Worm (Caenorhabditis elegans) whole organism, early embryonic: ENCODE measurements around the gene Y116F11A.6.
A peak's percentile ranks its signal among the peaks of the same experiment; 100 is the strongest.

Source experiments
- B0310.2 ChIP-seq: sonication (generic microtip); optimal IDR thresholded peaks from 2 replicates; lab custom pipeline; 2016; ENCODE audit warnings: mild to moderate bottlenecking, missing genetic modification characterization, missing compliant biosample characterization
- F13C5.2 ChIP-seq: sonication (generic microtip); optimal IDR thresholded peaks from 2 replicates; lab custom pipeline; 2017; ENCODE audit warnings: mild to moderate bottlenecking, missing genetic modification characterization, inconsistent platforms, missing compliant biosample characterization
- aly-1 ChIP-seq: sonication (generic microtip); optimal IDR thresholded peaks from 2 replicates; lab custom pipeline; 2016; ENCODE audit warnings: missing genetic modification characterization, missing compliant biosample characterization
- ama-1 ChIP-seq: fragments of 150-350 bp; optimal IDR thresholded peaks from 2 replicates; lab custom pipeline; 2014
- ceh-13 ChIP-seq: fragments of 200-800 bp; sonication (Bioruptor generic); optimal IDR thresholded peaks from 2 replicates; lab custom pipeline; 2018; ENCODE audit warnings: mild to moderate bottlenecking, missing genetic modification characterization, missing compliant biosample characterization
- ceh-36 ChIP-seq: sonication (generic microtip); optimal IDR thresholded peaks from 2 replicates; lab custom pipeline; 2016; ENCODE audit warnings: missing genetic modification characterization, inconsistent platforms, missing compliant biosample characterization
- ets-7 ChIP-seq: sonication (generic microtip); optimal IDR thresholded peaks from 2 replicates; lab custom pipeline; 2016; ENCODE audit warnings: missing genotype, missing genetic modification characterization, missing compliant biosample characterization
- flt-1 ChIP-seq: fragments of 200-800 bp; sonication (Bioruptor generic); IDR thresholded peaks from 2 replicates; pipeline ENCODE4 v1.3.6; 2022; ENCODE audit warnings: missing genetic modification characterization, missing compliant biosample characterization
- hmbx-1 ChIP-seq: sonication (generic microtip); optimal IDR thresholded peaks from 2 replicates; lab custom pipeline; 2016; ENCODE audit warnings: mild to moderate bottlenecking, missing genetic modification characterization, missing compliant biosample characterization
- hmg-4 ChIP-seq: fragments of 200-800 bp; sonication (Bioruptor generic); optimal IDR thresholded peaks from 2 replicates; lab custom pipeline; 2018; ENCODE audit warnings: mild to moderate bottlenecking, missing genetic modification characterization, missing compliant biosample characterization
- hnd-1 ChIP-seq: sonication (generic microtip); optimal IDR thresholded peaks from 2 replicates; lab custom pipeline; 2016; ENCODE audit warnings: missing genetic modification characterization, missing compliant biosample characterization
- pes-1 ChIP-seq: fragments of 200-800 bp; sonication (Bioruptor generic); IDR thresholded peaks from 2 replicates; pipeline ENCODE4 v1.3.6; 2022; ENCODE audit warnings: missing genetic modification reagents, missing genetic modification characterization, missing compliant biosample characterization
- scrt-1 ChIP-seq: fragments of 200-800 bp; sonication (Bioruptor generic); IDR thresholded peaks from 2 replicates; pipeline ENCODE4 v1.3.6; 2022; ENCODE audit warnings: missing genetic modification characterization, missing compliant biosample characterization
- sea-1 ChIP-seq: fragments of 200-800 bp; sonication (Bioruptor generic); conservative IDR thresholded peaks from 2 replicates; pipeline ENCODE4 v1.3.6; 2022; ENCODE audit warnings: missing genetic modification characterization, missing compliant biosample characterization
- tbx-11 ChIP-seq: fragments of 200-800 bp; sonication (Bioruptor generic); IDR thresholded peaks from 2 replicates; pipeline ENCODE4 v1.3.6; 2022; ENCODE audit warnings: missing genetic modification characterization, missing compliant biosample characterization
- tbx-37 ChIP-seq: fragments of 200-800 bp; sonication (Bioruptor generic); conservative IDR thresholded peaks from 2 replicates; pipeline ENCODE4 v1.3.6; 2022; ENCODE audit warnings: missing genetic modification reagents, missing genetic modification characterization, missing compliant biosample characterization
- tra-4 ChIP-seq: sonication (generic microtip); optimal IDR thresholded peaks from 2 replicates; lab custom pipeline; 2017; ENCODE audit warnings: missing genetic modification characterization, missing compliant biosample characterization

Y116F11A.6 gene

DNA sequence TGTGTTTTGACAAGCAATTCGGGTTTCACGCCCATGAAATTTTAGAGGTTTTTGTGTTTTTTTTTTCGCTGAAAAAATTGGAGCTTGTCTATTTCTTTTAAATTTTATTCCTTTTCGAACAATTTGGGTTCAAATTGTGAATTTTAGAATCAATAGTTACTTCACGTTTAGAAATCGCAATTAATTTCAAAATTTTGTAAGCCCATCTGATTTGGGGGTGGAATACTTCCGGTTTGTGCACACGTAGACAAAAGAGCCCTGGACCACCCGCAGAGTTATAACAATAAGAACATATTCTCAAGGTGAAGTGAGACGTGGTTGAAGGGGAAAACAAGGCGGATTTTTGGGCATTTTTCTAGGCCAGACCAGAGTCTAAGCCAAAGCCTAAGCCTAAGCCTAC is at the start of gene Y116F11A.6:
Gene Y116F11A.6, plus strand, starts transcription at position 301 of the 400 bp plus-strand sequence.
- TF ChIP-seq ets-7 (tag; lab: Kevin White, UChicago) (peak; percentile 69), ceh-13 (GFP tag; lab: Kevin White, UChicago) (no peak), B0310.2 (no peak)

ce11 chrV:19669959-19670358 is 49.4 kb upstream of the Y116F11A.6 start, which contains the start of gene Y43F8C.11:
TSS of gene Y43F8C.11 (plus strand) at chrV:19670259.
- TF ChIP-seq B0310.2 (no peak), ceh-36 (tag; lab: Kevin White, UChicago) (no peak), hmg-4 (no peak), hnd-1 (tag; lab: Kevin White, UChicago) (no peak), tbx-11 (no peak), flt-1 (GFP tag; lab: Robert Waterston, UW) (no peak), tra-4 (no peak), scrt-1 (no peak), tbx-37 (no peak), ets-7 (tag; lab: Kevin White, UChicago) (no peak), sea-1 (GFP tag; lab: Robert Waterston, UW) (no peak), aly-1 (tag; lab: Kevin White, UChicago) (no peak), pes-1 (GFP tag; lab: Robert Waterston, UW) (no peak), hmbx-1 (tag; lab: Kevin White, UChicago) (no peak), F13C5.2 (tag; lab: Kevin White, UChicago) (no peak), ceh-13 (GFP tag; lab: Kevin White, UChicago) (no peak), ama-1 (no peak)

ce11 chrV:19670866-19671265 is 48.5 kb upstream of the Y116F11A.6 start:
- TF ChIP-seq flt-1 (GFP tag; lab: Robert Waterston, UW) (no peak), hmg-4 (no peak), ceh-13 (GFP tag; lab: Kevin White, UChicago) (no peak), tra-4 (no peak), B0310.2 (no peak), tbx-37 (no peak), pes-1 (GFP tag; lab: Robert Waterston, UW) (no peak), tbx-11 (no peak), ets-7 (tag; lab: Kevin White, UChicago) (no peak), sea-1 (GFP tag; lab: Robert Waterston, UW) (no peak), hmbx-1 (tag; lab: Kevin White, UChicago) (no peak), ceh-36 (tag; lab: Kevin White, UChicago) (no peak), aly-1 (tag; lab: Kevin White, UChicago) (no peak), scrt-1 (no peak), F13C5.2 (tag; lab: Kevin White, UChicago) (no peak)

DNA sequence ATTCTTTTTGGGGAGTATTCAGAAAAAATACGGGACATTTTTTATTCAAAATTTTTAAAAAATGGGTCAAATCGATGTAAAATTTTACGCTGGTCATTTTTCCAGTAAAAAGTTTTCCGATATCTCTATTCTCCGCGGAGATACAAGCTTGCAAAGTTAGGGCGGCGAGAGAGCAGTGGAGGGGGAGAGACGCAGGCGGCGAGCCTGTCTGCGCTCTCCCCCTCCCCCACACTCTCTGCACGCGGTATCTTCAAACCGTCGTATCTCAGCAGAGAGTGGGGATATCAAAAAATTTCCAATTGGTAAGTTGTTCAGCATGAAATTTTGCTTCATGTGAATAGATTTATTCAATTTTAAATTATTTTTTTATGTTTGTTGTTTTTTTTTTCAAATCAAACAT is 47.5 kb upstream of the Y116F11A.6 start:
- TF ChIP-seq hnd-1 (tag; lab: Kevin White, UChicago) (no peak), tra-4 (no peak), hmg-4 (no peak), ceh-13 (GFP tag; lab: Kevin White, UChicago) (no peak), ceh-36 (tag; lab: Kevin White, UChicago) (no peak)

DNA sequence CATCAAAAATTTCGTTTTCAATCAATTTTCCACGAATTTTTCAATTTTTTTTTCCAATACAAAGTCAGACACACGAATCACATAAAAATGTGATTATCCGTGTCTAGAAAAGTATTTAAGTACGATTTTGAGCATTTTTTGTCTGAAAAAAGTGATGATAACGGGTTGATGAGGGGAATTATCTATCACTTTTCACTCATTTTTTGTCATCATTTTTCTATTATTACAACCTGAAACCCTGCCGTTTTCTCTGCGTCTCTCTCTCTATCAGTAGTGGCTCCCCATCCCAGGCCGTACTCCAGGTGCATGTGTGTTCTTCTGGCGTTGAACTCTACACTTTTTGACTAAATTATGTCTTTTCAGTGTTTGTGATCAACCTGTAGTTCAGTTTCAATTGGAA is 47.0 kb upstream of the Y116F11A.6 start:
- TF ChIP-seq F13C5.2 (tag; lab: Kevin White, UChicago) (no peak), hmg-4 (no peak), ceh-36 (tag; lab: Kevin White, UChicago) (no peak), scrt-1 (no peak), ets-7 (tag; lab: Kevin White, UChicago) (no peak), tra-4 (no peak), flt-1 (GFP tag; lab: Robert Waterston, UW) (no peak), tbx-11 (no peak), ama-1 (no peak), pes-1 (GFP tag; lab: Robert Waterston, UW) (no peak)

ce11 chrV:19673298-19673903 is 46.0 kb upstream of the Y116F11A.6 start:
- TF ChIP-seq sea-1 (GFP tag; lab: Robert Waterston, UW) (no peak), tra-4 (no peak), scrt-1 (no peak), F13C5.2 (tag; lab: Kevin White, UChicago) (no peak), ets-7 (tag; lab: Kevin White, UChicago) (no peak), tbx-37 (no peak), hmbx-1 (tag; lab: Kevin White, UChicago) (no peak), ceh-13 (GFP tag; lab: Kevin White, UChicago) (no peak), ama-1 (no peak), aly-1 (tag; lab: Kevin White, UChicago) (no peak), tbx-11 (no peak), B0310.2 (no peak), flt-1 (GFP tag; lab: Robert Waterston, UW) (no peak), ceh-36 (tag; lab: Kevin White, UChicago) (no peak), hmg-4 (no peak), pes-1 (GFP tag; lab: Robert Waterston, UW) (no peak), hnd-1 (tag; lab: Kevin White, UChicago) (no peak)

- TF ChIP-seq ceh-36 (tag; lab: Kevin White, UChicago): no peak
- no peak for TF ChIP-seq tbx-37
- no peak for TF ChIP-seq hnd-1 (tag; lab: Kevin White, UChicago)
- TF ChIP-seq F13C5.2 (tag; lab: Kevin White, UChicago): no peak
- TF ChIP-seq sea-1 (GFP tag; lab: Robert Waterston, UW): no peak
- no peak for TF ChIP-seq aly-1 (tag; lab: Kevin White, UChicago)
- no peak for TF ChIP-seq ama-1
- no peak for TF ChIP-seq ceh-13 (GFP tag; lab: Kevin White, UChicago)
- TF ChIP-seq scrt-1: no peak
- no peak for TF ChIP-seq flt-1 (GFP tag; lab: Robert Waterston, UW)
- TF ChIP-seq hmg-4: no peak
Observed at ce11 chrV:19674543-19674942, 44.8 kb upstream of the Y116F11A.6 start, which contains the start of gene mrp-7. TSS of gene mrp-7 (plus strand) at chrV:19674843.
